Worm (Caenorhabditis elegans) whole organism, L4 larva: ENCODE data around the gene C02E7.6.

Experiments
- aha-1 ChIP-seq: fragments of 150-350 bp; peaks from one replicate; lab custom pipeline; 2014; ENCODE audit warnings: missing biosample characterization, missing genetic modification characterization
- nhr-237 ChIP-seq: sonication (generic microtip); optimal IDR thresholded peaks from 2 replicates; lab custom pipeline; 2017; ENCODE audit warnings: missing biosample characterization, missing genetic modification characterization
- pqm-1 ChIP-seq: sonication (generic microtip); optimal IDR thresholded peaks from 2 replicates; lab custom pipeline; 2017; ENCODE audit warnings: missing biosample characterization, missing genetic modification characterization
- sdz-12 ChIP-seq: fragments of 200-800 bp; sonication (Bioruptor generic); optimal IDR thresholded peaks from 2 replicates; lab custom pipeline; 2018; ENCODE audit warnings: mild to moderate bottlenecking, missing genetic modification characterization, missing compliant biosample characterization
- skn-1 ChIP-seq: fragments of 150-350 bp; optimal IDR thresholded peaks from 2 replicates; lab custom pipeline; 2014; ENCODE audit warnings: missing biosample characterization, missing genetic modification characterization

- TF ChIP-seq sdz-12 (no peak), skn-1 (tag; lab: Kevin White, UChicago) (no peak), nhr-237 (tag; lab: Kevin White, UChicago) (no peak), aha-1 (no peak), pqm-1 (tag; lab: Kevin White, UChicago) (no peak)
Observed at ce11 chrV:4924618-4925017, 5.6 kb downstream of the C02E7.6 start, which contains the start of gene srh-20.
